Worm (Caenorhabditis elegans) whole organism, early embryonic: ENCODE measurements around the gene kin-36.

ENCODE experiments used
- ama-1 ChIP-seq: fragments of 150-350 bp; optimal IDR thresholded peaks from 2 replicates; lab custom pipeline; 2014
- flt-1 ChIP-seq: fragments of 200-800 bp; sonication (Bioruptor generic); IDR thresholded peaks from 2 replicates; pipeline ENCODE4 v1.3.6; 2022; ENCODE audit warnings: missing genetic modification characterization, missing compliant biosample characterization

DNA sequence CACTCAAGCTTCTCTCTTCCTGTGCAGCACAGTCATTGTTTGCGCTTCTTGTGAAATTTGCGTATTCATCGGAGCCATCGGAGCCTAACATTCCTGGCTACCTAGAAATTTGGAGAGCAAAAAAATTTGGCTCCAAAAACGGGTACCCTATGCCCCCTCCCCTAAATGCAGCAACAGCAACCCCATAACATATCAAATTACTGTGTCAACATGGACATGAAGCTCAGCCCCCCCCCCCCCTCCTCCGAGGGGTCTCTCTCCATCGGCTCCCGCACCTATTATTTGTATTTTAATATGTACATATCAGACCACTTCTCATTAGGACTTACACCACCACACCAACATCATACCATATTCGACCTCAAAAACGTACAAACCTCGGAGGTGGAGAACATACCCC, 4.5 kb upstream of the kin-36 start:
- no peak for TF ChIP-seq ama-1 (lab: Kevin White, UChicago)
- TF ChIP-seq flt-1: no peak
